Fruit fly (Drosophila melanogaster): Measurements from ENCODE around the gene MagR.
A peak's percentile ranks its signal among the peaks of the same experiment; 100 is the strongest.

MagR gene

dm6 chrX:15703720-15704206 lies 30.3 kb upstream of the MagR start, which contains the start of the genes Pis and Hap40 (continued):
- no peak for TF ChIP-seq tap (tag; optimal IDR thresholded peaks at IDR 0.05)
- no peak for TF ChIP-seq pita (GFP tag; optimal IDR thresholded peaks at IDR 0.05)
- TF ChIP-seq CG30431 (GFP tag; optimal IDR thresholded peaks at IDR 0.05) = peak; percentile 53
- TF ChIP-seq CG18011 (GFP tag; optimal IDR thresholded peaks at IDR 0.05) = no peak
- TF ChIP-seq Sry-β (GFP tag; optimal IDR thresholded peaks at IDR 0.05) = no peak
- TF ChIP-seq onecut (GFP tag; IDR thresholded peaks at IDR 0.05) = peak; percentile 41
- TF ChIP-seq CG1529 (GFP tag; optimal IDR thresholded peaks at IDR 0.05) = peak; percentile 35
- TF ChIP-seq Opbp (GFP tag; IDR thresholded peaks at IDR 0.05; ENCODE audit: partially characterized antibody) = no peak
- no peak for TF ChIP-seq CrebB (tag; optimal IDR thresholded peaks at IDR 0.05)
- peak; percentile 48 for TF ChIP-seq CG1603 (tag; optimal IDR thresholded peaks at IDR 0.05)
- TF ChIP-seq bigmax (GFP tag; optimal IDR thresholded peaks at IDR 0.05) = no peak
- no peak for TF ChIP-seq CG10321 (GFP tag; IDR thresholded peaks at IDR 0.05)
- TF ChIP-seq CG31365 (tag; optimal IDR thresholded peaks at IDR 0.05) = no peak
- no peak for TF ChIP-seq Nf-YA (GFP tag; IDR thresholded peaks at IDR 0.05)
- TF ChIP-seq Hmr (GFP tag; optimal IDR thresholded peaks at IDR 0.05) = no peak
- no peak for TF ChIP-seq abd-A (tag; optimal IDR thresholded peaks at IDR 0.05)
- TF ChIP-seq pzg (GFP tag; optimal IDR thresholded peaks at IDR 0.05) = peak; percentile 62
- 0 out of 2 replicates have a peak, but pooled peaks have one; percentile 15 for TF ChIP-seq Dref (GFP tag; IDR thresholded peaks at IDR 0.05)
- TF ChIP-seq Blimp-1 (GFP tag; optimal IDR thresholded peaks at IDR 0.05) = no peak
- no peak for TF ChIP-seq Kr (GFP tag; optimal IDR thresholded peaks at IDR 0.05)
- TF ChIP-seq CG2120 (GFP tag; optimal IDR thresholded peaks at IDR 0.05) = peak; percentile 81
- peak; percentile 50 for TF ChIP-seq CG33557 (GFP tag; optimal IDR thresholded peaks at IDR 0.05)
- peak; percentile 83 for TF ChIP-seq CG9932 (GFP tag; IDR thresholded peaks at IDR 0.05)
- peak; percentile 80 for TF ChIP-seq bcd (GFP tag; optimal IDR thresholded peaks at IDR 0.05)
- TF ChIP-seq eyg (GFP tag; optimal IDR thresholded peaks at IDR 0.05) = no peak
- TF ChIP-seq knrl (GFP tag; IDR thresholded peaks at IDR 0.05; ENCODE audit: partially characterized antibody) = no peak
- peak; percentile 29 for TF ChIP-seq D19B (GFP tag; optimal IDR thresholded peaks at IDR 0.05)
- no peak for TF ChIP-seq CG7745 (tag; optimal IDR thresholded peaks at IDR 0.05)
- TF ChIP-seq fru (optimal IDR thresholded peaks at IDR 0.05) = no peak
- no peak for TF ChIP-seq Side (GFP tag; optimal IDR thresholded peaks at IDR 0.05)
- TF ChIP-seq Antp (GFP tag; optimal IDR thresholded peaks at IDR 0.05) = peak; percentile 30
- peak; percentile 69 for TF ChIP-seq HmgZ (tag; optimal IDR thresholded peaks at IDR 0.05)
- peak; percentile 58 for TF ChIP-seq sd (tag; optimal IDR thresholded peaks at IDR 0.05)
- peak; percentile 47 for TF ChIP-seq CG15514 (GFP tag; optimal IDR thresholded peaks at IDR 0.05)
- peak; percentile 17 for TF ChIP-seq CG3065 (GFP tag; optimal IDR thresholded peaks at IDR 0.05)
- peak; percentile 84 for TF ChIP-seq gem (tag; optimal IDR thresholded peaks at IDR 0.05)
- TF ChIP-seq CG8944 (GFP tag; optimal IDR thresholded peaks at IDR 0.05) = peak; percentile 40
- TF ChIP-seq disco-r (GFP tag; optimal IDR thresholded peaks at IDR 0.05) = no peak
- TF ChIP-seq tll (GFP tag; optimal IDR thresholded peaks at IDR 0.05) = peak in 1 of 2 experiments; percentile 87
- TF ChIP-seq CG7271 (tag; optimal IDR thresholded peaks at IDR 0.05) = no peak
- TF ChIP-seq NC2α (GFP tag; optimal IDR thresholded peaks at IDR 0.05) = no peak
- TF ChIP-seq CG1792 (GFP tag; optimal IDR thresholded peaks at IDR 0.05) = no peak
- TF ChIP-seq CG11247 (GFP tag; IDR thresholded peaks at IDR 0.05) = peak; percentile 50; the same call in 1 of the 2 replicates
- peak; percentile 89 for TF ChIP-seq Abd-B (GFP tag; optimal IDR thresholded peaks at IDR 0.05)
- no peak; the same call in 2 of the 3 replicates for TF ChIP-seq CG14050 (GFP tag; IDR thresholded peaks at IDR 0.05)
- TF ChIP-seq ro (GFP tag; IDR thresholded peaks at IDR 0.05) = no peak
- TF ChIP-seq Dad (GFP tag; optimal IDR thresholded peaks at IDR 0.05) = no peak
- peak; percentile 55 for TF ChIP-seq jumu (GFP tag; optimal IDR thresholded peaks at IDR 0.05)
- no peak for TF ChIP-seq h (optimal IDR thresholded peaks at IDR 0.05)
- TF ChIP-seq CG1647 (GFP tag; optimal IDR thresholded peaks at IDR 0.05) = peak; percentile 48
- TF ChIP-seq CG8089 (GFP tag; optimal IDR thresholded peaks at IDR 0.05) = no peak

All from whole organism, embryonic.